Fruit fly (Drosophila melanogaster): ENCODE measurements around the gene ph-d.

- TF ChIP-seq Eip75B (GFP tag; optimal IDR thresholded peaks at IDR 0.05), result peak; percentile 34
- peak; percentile 85 for TF ChIP-seq Hr39 (GFP tag; optimal IDR thresholded peaks at IDR 0.05)
- peak; percentile 86 for TF ChIP-seq CG15336 (GFP tag; IDR thresholded peaks at IDR 0.05)
Observed at dm6 chrX:2123965-2124688, 1.0 kb upstream of the ph-d start.

Data from whole organism, prepupa.